Fruit fly (Drosophila melanogaster): Measurements from ENCODE around the gene CG14907.
A peak's percentile ranks its signal among the peaks of the same experiment; 100 is the strongest.

CG14907 gene

dm6 chr3R:16655494-16656493 lies 3.7 kb upstream of the CG14907 start, which contains the start of gene modSP (continued):
- TF ChIP-seq CG12104 (GFP tag; optimal IDR thresholded peaks at IDR 0.05) (peak; percentile 39), fd102C (GFP tag; optimal IDR thresholded peaks at IDR 0.05) (no peak), CG8359 (GFP tag; optimal IDR thresholded peaks at IDR 0.05; ENCODE audit: borderline replicate concordance) (no peak), Sry-δ (GFP tag; optimal IDR thresholded peaks at IDR 0.05) (peak; percentile 49), Fer3 (tag; optimal IDR thresholded peaks at IDR 0.05) (peak; percentile 6), CG32532 (GFP tag; IDR thresholded peaks at IDR 0.05) (no peak; the same call in 1 of the 2 replicates), chif (GFP tag; optimal IDR thresholded peaks at IDR 0.05) (peak in 1 of 2 experiments; percentile 33), fu2 (GFP tag; optimal IDR thresholded peaks at IDR 0.05) (no peak), lov (optimal IDR thresholded peaks at IDR 0.05) (no peak), lov (GFP tag; IDR thresholded peaks at IDR 0.05) (no peak), Camta (GFP tag; optimal IDR thresholded peaks at IDR 0.05) (no peak), Rx (GFP tag; IDR thresholded peaks at IDR 0.05) (peak; percentile 22; the same call in 1 of the 2 replicates), Ptx1 (GFP tag; IDR thresholded peaks at IDR 0.05) (peak; percentile 45; the same call in 1 of the 2 replicates), CG4282 (GFP tag; optimal IDR thresholded peaks at IDR 0.05) (no peak), CG8290 (GFP tag; optimal IDR thresholded peaks at IDR 0.05) (peak; percentile 56), CG8290 (tag; optimal IDR thresholded peaks at IDR 0.05) (peak; percentile 72 to 79), Nf-YA (GFP tag; IDR thresholded peaks at IDR 0.05) (no peak), Dek (tag; optimal IDR thresholded peaks at IDR 0.05) (peak; percentile 4), lilli (GFP tag; optimal IDR thresholded peaks at IDR 0.05) (peak; percentile 47), Dip3 (GFP tag; optimal IDR thresholded peaks at IDR 0.05) (no peak), az2 (GFP tag; optimal IDR thresholded peaks at IDR 0.05) (peak; percentile 35), ap (GFP tag; IDR thresholded peaks at IDR 0.05) (no peak), slp2 (GFP tag; optimal IDR thresholded peaks at IDR 0.05) (peak; percentile 6), ems (GFP tag; optimal IDR thresholded peaks at IDR 0.05) (peak; percentile 53), CG2199 (GFP tag; IDR thresholded peaks at IDR 0.05) (peak; percentile 88), esg (GFP tag; conservative IDR thresholded peaks at IDR 0.05) (no peak), CG34422 (GFP tag; IDR thresholded peaks at IDR 0.05) (peak; percentile 34; the same call in 1 of the 3 replicates), prd (optimal IDR thresholded peaks at IDR 0.05) (no peak), prd (GFP tag; IDR thresholded peaks at IDR 0.05) (no peak), Six4 (GFP tag; optimal IDR thresholded peaks at IDR 0.05) (no peak), CG42726 (GFP tag; IDR thresholded peaks at IDR 0.05; ENCODE audit: partially characterized antibody) (peak; percentile 68; the same call in 1 of the 2 replicates), CG2116 (GFP tag; optimal IDR thresholded peaks at IDR 0.05) (peak; percentile 42), CG6683 (GFP tag; optimal IDR thresholded peaks at IDR 0.05) (no peak), caup (GFP tag; optimal IDR thresholded peaks at IDR 0.05; ENCODE audit: severe bottlenecking) (no peak), cato (GFP tag; optimal IDR thresholded peaks at IDR 0.05; ENCODE audit: borderline replicate concordance) (no peak), fd96Cb (tag; optimal IDR thresholded peaks at IDR 0.05) (peak; percentile 24), Sry-β (GFP tag; optimal IDR thresholded peaks at IDR 0.05) (no peak), al (GFP tag; IDR thresholded peaks at IDR 0.05) (0 out of 2 replicates have a peak, but pooled peaks have one; percentile 16), lmd (GFP tag; IDR thresholded peaks at IDR 0.05) (no peak; the same call in 1 of the 2 replicates), tna (GFP tag; IDR thresholded peaks at IDR 0.05; ENCODE audit: partially characterized antibody) (peak; percentile 84), Lpt (GFP tag; optimal IDR thresholded peaks at IDR 0.05) (no peak), en (GFP tag; optimal IDR thresholded peaks at IDR 0.05) (no peak), HmgD (GFP tag; optimal IDR thresholded peaks at IDR 0.05) (no peak), CG8924 (tag; optimal IDR thresholded peaks at IDR 0.05) (peak; percentile 35), Hr78 (GFP tag; optimal IDR thresholded peaks at IDR 0.05) (no peak), BtbVII (GFP tag; optimal IDR thresholded peaks at IDR 0.05) (no peak), CoRest (tag; optimal IDR thresholded peaks at IDR 0.05) (peak; percentile 59), CG3838 (GFP tag; optimal IDR thresholded peaks at IDR 0.05) (no peak), CG3847 (GFP tag; IDR thresholded peaks at IDR 0.05) (peak; percentile 22; the same call in 1 of the 2 replicates)

Data from whole organism, embryonic.